Worm (Caenorhabditis elegans) whole organism, young adult: ENCODE measurements around the gene arrd-16.

Experiments used
- B0035.1 ChIP-seq: sonication (generic microtip); optimal IDR thresholded peaks from 2 replicates; lab custom pipeline; 2016; ENCODE audit warnings: missing genetic modification characterization, mild to moderate bottlenecking, missing compliant biosample characterization, missing genotype, missing genetic modification reagents
- F57C9.4 ChIP-seq: sonication (generic microtip); optimal IDR thresholded peaks from 2 replicates; lab custom pipeline; 2017; ENCODE audit warnings: mild to moderate bottlenecking, missing genetic modification characterization, missing compliant biosample characterization
- Y67H2A.10 ChIP-seq: fragments of 200-800 bp; sonication (Bioruptor generic); conservative IDR thresholded peaks from 2 replicates; pipeline ENCODE4 v1.3.6; 2022; ENCODE audit warnings: missing genetic modification reagents, missing genetic modification characterization, missing compliant biosample characterization
- attf-3 ChIP-seq: fragments of 200-800 bp; sonication (Bioruptor generic); conservative IDR thresholded peaks from 2 replicates; pipeline ENCODE4 v1.3.6; 2022; ENCODE audit warnings: missing genetic modification reagents, missing genetic modification characterization, missing compliant biosample characterization
- fkh-3 ChIP-seq: sonication (generic microtip); optimal IDR thresholded peaks from 2 replicates; lab custom pipeline; 2016; ENCODE audit warnings: mild to moderate bottlenecking, missing genetic modification characterization, missing compliant biosample characterization
- gei-17 ChIP-seq: fragments of 200-800 bp; sonication (Bioruptor generic); optimal IDR thresholded peaks from 2 replicates; lab custom pipeline; 2018; ENCODE audit warnings: mild to moderate bottlenecking, missing genetic modification characterization, missing compliant biosample characterization
- hmg-1.2 ChIP-seq: fragments of 200-800 bp; sonication (Bioruptor generic); IDR thresholded peaks from 2 replicates; pipeline ENCODE4 v1.3.6; 2022; ENCODE audit warnings: missing genetic modification reagents, missing genetic modification characterization, missing compliant biosample characterization
- hrde-1 ChIP-seq: sonication (generic microtip); optimal IDR thresholded peaks from 2 replicates; lab custom pipeline; 2016; ENCODE audit warnings: missing genetic modification characterization, mild to moderate bottlenecking, missing compliant biosample characterization, moderate library complexity, missing genotype, missing genetic modification reagents, borderline replicate concordance
- lin-35 ChIP-seq, 3 experiments: fragments of 150-350 bp in 2 of 3; sonication (generic microtip) in 1 of 3; optimal IDR thresholded peaks; 2 replicates each; lab custom pipeline; 2014 to 2018; ENCODE audit warnings: missing biosample characterization in 3 of 3, missing genetic modification characterization in 3 of 3, missing genetic modification reagents in 3 of 3
- snpc-3.4 ChIP-seq: sonication (generic microtip); optimal IDR thresholded peaks from 2 replicates; lab custom pipeline; 2017; ENCODE audit warnings: missing genetic modification characterization, mild to moderate bottlenecking, missing compliant biosample characterization, antibody characterized with exemption, moderate library complexity, missing genotype, missing genetic modification reagents
- snpc-4 ChIP-seq, 5 experiments: fragments of 150-350 bp in 1 of 5; sonication (generic microtip) in 4 of 5; optimal IDR thresholded peaks; 2 replicates each; lab custom pipeline; 2014 to 2018; ENCODE audit warnings: missing genetic modification characterization in 5 of 5, missing biosample characterization in 3 of 5, antibody characterized with exemption in 2 of 5, mild to moderate bottlenecking in 2 of 5, missing compliant biosample characterization in 2 of 5, missing genotype in 2 of 5, moderate library complexity in 2 of 5, missing genetic modification reagents in 1 of 5
- tbx-9 ChIP-seq: sonication (generic microtip); optimal IDR thresholded peaks from 2 replicates; lab custom pipeline; 2016; ENCODE audit warnings: borderline replicate concordance, missing genetic modification characterization, inconsistent platforms, missing compliant biosample characterization
- unc-130 ChIP-seq: sonication (generic microtip); optimal IDR thresholded peaks from 2 replicates; lab custom pipeline; 2016; ENCODE audit warnings: missing genetic modification reagents, missing genetic modification characterization, missing compliant biosample characterization
- ztf-25 ChIP-seq: fragments of 200-800 bp; sonication (Bioruptor generic); IDR thresholded peaks from 2 replicates; pipeline ENCODE4 v1.3.6; 2022; ENCODE audit warnings: missing genetic modification reagents, missing genetic modification characterization, missing compliant biosample characterization

ce11 chrIII:12453315-12453714 is 31.2 kb upstream of the arrd-16 start, which contains the start of gene ani-1:
- peak; percentile 68 for TF ChIP-seq snpc-3.4
- no peak for TF ChIP-seq F57C9.4 (tag; lab: Kevin White, UChicago)
- peak; percentile 97 for TF ChIP-seq hmg-1.2 (GFP tag; lab: Robert Waterston, UW)
- TF ChIP-seq attf-3 (GFP tag; lab: Robert Waterston, UW) = no peak
- TF ChIP-seq tbx-9 (tag; lab: Kevin White, UChicago) = no peak
- TF ChIP-seq ztf-25 (GFP tag; lab: Robert Waterston, UW) = no peak
- no peak for TF ChIP-seq snpc-4 (GFP tag; optimal IDR thresholded peaks at IDR 0.05; lab: Kevin White, UChicago)
- peak; percentile 29 to 56 (median 40) for TF ChIP-seq snpc-4 (tag; optimal IDR thresholded peaks at IDR 0.05; lab: Kevin White, UChicago)
- peak in 2 of 3 experiments; percentile 30 to 65 for TF ChIP-seq lin-35 (GFP tag; optimal IDR thresholded peaks at IDR 0.05; lab: Kevin White, UChicago)
- no peak for TF ChIP-seq fkh-3 (tag; lab: Kevin White, UChicago)
- peak; percentile 9 for TF ChIP-seq hrde-1
- no peak for TF ChIP-seq gei-17 (GFP tag; lab: Kevin White, UChicago)
- peak; percentile 47 for TF ChIP-seq unc-130 (GFP tag; lab: Kevin White, UChicago)
- TF ChIP-seq Y67H2A.10 (GFP tag; lab: Robert Waterston, UW) = 0 out of 2 replicates have a peak, but pooled peaks have one; percentile 32
- no peak for TF ChIP-seq B0035.1 (tag; lab: Kevin White, UChicago)
